Fruit fly (Drosophila melanogaster): Measurements from ENCODE around the gene DEF8.
A peak's percentile ranks its signal among the peaks of the same experiment; 100 is the strongest.

DEF8 gene

DNA sequence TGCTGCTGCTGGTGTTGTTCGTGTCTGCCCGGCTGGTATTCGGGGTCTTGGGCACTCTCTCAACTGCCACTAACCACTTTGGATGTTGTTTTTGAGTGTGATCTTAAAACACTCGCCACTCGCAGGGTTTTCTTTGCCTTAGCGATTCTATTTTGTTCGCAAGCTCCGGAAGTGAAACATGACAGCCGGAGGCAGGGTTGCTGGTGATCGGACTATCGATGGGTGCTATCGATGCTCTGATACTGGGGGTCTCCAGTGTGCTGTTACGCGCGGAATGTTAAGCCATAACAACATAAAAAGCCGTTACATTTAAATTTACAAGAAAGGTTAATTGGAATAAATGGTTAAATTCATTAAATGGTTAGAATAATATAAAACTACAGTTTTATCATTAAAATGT, 7.0 kb upstream of the DEF8 start, which contains the start of gene yps (continued):
- TF ChIP-seq CG1621 (tag; optimal IDR thresholded peaks at IDR 0.05) (peak; percentile 89), Hr38 (GFP tag; optimal IDR thresholded peaks at IDR 0.05) (no peak), CG6854 (GFP tag; optimal IDR thresholded peaks at IDR 0.05) (peak; percentile 97), achi (GFP tag; optimal IDR thresholded peaks at IDR 0.05) (peak; percentile 99), CG9139 (GFP tag; optimal IDR thresholded peaks at IDR 0.05) (peak; percentile 85), fd85E (GFP tag; optimal IDR thresholded peaks at IDR 0.05) (peak; percentile 89), OdsH (GFP tag; optimal IDR thresholded peaks at IDR 0.05) (peak; percentile 78), Sox15 (GFP tag; optimal IDR thresholded peaks at IDR 0.05) (no peak), Smox (GFP tag; optimal IDR thresholded peaks at IDR 0.05) (peak; percentile 85), ss (GFP tag; optimal IDR thresholded peaks at IDR 0.05) (peak; percentile 75 to 91), Gug (GFP tag; IDR thresholded peaks at IDR 0.05) (no peak), CG6163 (GFP tag; IDR thresholded peaks at IDR 0.05) (peak; percentile 93), eg (GFP tag; IDR thresholded peaks at IDR 0.05) (peak; percentile 89), topi (GFP tag; optimal IDR thresholded peaks at IDR 0.05) (peak; percentile 90), pdm3 (GFP tag; optimal IDR thresholded peaks at IDR 0.05) (peak; percentile 86), CG10669 (GFP tag; optimal IDR thresholded peaks at IDR 0.05) (peak; percentile 81), Met (GFP tag; optimal IDR thresholded peaks at IDR 0.05) (peak; percentile 91), CG11902 (GFP tag; optimal IDR thresholded peaks at IDR 0.05) (no peak)

DNA sequence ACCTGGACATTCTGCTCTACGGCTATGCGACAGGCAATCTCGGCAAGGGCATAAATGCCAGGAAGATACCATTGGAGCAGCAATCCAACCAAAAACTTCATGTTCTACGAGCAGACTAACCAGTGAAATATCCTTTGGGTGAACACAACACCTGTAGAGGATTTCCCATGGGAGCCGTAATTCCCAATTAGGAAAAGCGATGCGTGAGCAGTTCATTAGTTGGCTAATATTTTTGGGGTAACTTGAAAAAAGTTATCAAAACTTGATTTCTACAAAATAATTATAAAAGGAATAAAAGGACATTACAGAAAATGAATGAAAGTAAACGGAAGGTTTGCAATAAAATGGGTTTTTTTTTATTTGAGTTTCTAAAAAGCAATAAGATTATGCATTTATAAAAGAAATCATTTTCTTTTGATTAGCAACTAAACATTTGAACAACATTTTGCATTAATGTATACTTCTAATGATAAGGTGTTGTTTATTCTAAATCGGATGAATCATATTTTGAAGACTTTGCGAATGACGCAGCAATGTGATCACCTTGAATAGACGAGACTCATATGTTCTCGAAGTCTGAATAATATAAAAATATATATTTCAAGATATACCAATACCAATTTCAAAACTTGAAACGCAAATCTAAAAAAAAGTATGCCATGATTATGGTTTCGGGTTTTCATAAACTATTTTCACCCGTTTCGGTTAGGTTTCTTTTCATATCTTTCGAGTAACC, 4.5 kb upstream of the DEF8 start, which contains the start of the genes Ir68b and CG34241:
TSS of gene Ir68b (minus strand) at position 101 of the 736 bp plus-strand sequence.
TSS of gene CG34241 (plus strand) at position 686 of the 736 bp plus-strand sequence.
- no peak for TF ChIP-seq CG8632 (GFP tag; optimal IDR thresholded peaks at IDR 0.05)
- no peak for TF ChIP-seq CG15336 (GFP tag; IDR thresholded peaks at IDR 0.05)
- TF ChIP-seq CG6163 (GFP tag; IDR thresholded peaks at IDR 0.05), result no peak
- TF ChIP-seq Sox15 (GFP tag; optimal IDR thresholded peaks at IDR 0.05), result no peak
- no peak for TF ChIP-seq topi (GFP tag; optimal IDR thresholded peaks at IDR 0.05)
- TF ChIP-seq CG32006 (GFP tag; optimal IDR thresholded peaks at IDR 0.05), result no peak
- TF ChIP-seq Eip75B (GFP tag; optimal IDR thresholded peaks at IDR 0.05), result no peak
- TF ChIP-seq net (GFP tag; optimal IDR thresholded peaks at IDR 0.05), result no peak
- no peak for TF ChIP-seq CG10669 (GFP tag; optimal IDR thresholded peaks at IDR 0.05)
- no peak for TF ChIP-seq esn (GFP tag; optimal IDR thresholded peaks at IDR 0.05)
- TF ChIP-seq CG11762 (GFP tag; optimal IDR thresholded peaks at IDR 0.05; ENCODE audit: insufficient read depth), result no peak
- no peak for TF ChIP-seq Met (GFP tag; optimal IDR thresholded peaks at IDR 0.05)
- no peak for TF ChIP-seq Ets96B (tag; optimal IDR thresholded peaks at IDR 0.05)
- TF ChIP-seq CG8119 (GFP tag; IDR thresholded peaks at IDR 0.05), result no peak
- no peak for TF ChIP-seq Ets21C (GFP tag; optimal IDR thresholded peaks at IDR 0.05)
- no peak for TF ChIP-seq dsx (GFP tag; optimal IDR thresholded peaks at IDR 0.05; ENCODE audit: poor library complexity, severe bottlenecking)
- TF ChIP-seq CG31627 (GFP tag; optimal IDR thresholded peaks at IDR 0.05), result no peak
- TF ChIP-seq CG9139 (GFP tag; optimal IDR thresholded peaks at IDR 0.05), result no peak
- no peak for TF ChIP-seq Hr4 (GFP tag; optimal IDR thresholded peaks at IDR 0.05)
- TF ChIP-seq CG6276 (GFP tag; optimal IDR thresholded peaks at IDR 0.05), result no peak

dm6 chr3L:12129111-12129510, 2.8 kb upstream of the DEF8 start, which contains the start of gene Lsp2:
TSS of gene Lsp2 (plus strand) at chr3L:12129393.
- TF ChIP-seq CG34406 (GFP tag; optimal IDR thresholded peaks at IDR 0.05) (no peak), Smox (GFP tag; optimal IDR thresholded peaks at IDR 0.05) (no peak), spab (GFP tag; optimal IDR thresholded peaks at IDR 0.05) (no peak), svp (GFP tag) (peak; percentile 91), CG15336 (GFP tag; IDR thresholded peaks at IDR 0.05) (no peak)

DNA sequence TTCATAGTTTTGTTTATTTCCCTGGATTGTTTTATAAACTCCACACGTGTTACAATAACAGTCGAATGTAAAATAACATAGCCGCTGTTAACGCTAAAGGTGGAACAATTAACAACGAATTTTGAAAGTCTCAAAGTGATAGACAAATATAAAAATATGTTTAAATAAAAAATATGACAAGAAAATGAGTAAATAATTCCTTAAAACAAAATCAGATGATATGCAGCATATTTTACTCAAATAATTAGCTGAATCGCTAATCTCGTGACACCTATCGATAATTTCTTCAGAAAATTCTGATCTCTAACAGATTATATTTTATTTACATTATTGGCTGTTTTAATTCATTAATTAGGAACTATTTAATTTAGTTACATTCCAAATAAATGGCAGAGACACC, 4.7 kb downstream of the DEF8 start, which contains the start of the genes CG5645 and Atg12:
TSS of gene CG5645 (minus strand) at position 77 of the 400 bp plus-strand sequence.
TSS of gene Atg12 (plus strand) at position 338 of the 400 bp plus-strand sequence.
- TF ChIP-seq esn (GFP tag; optimal IDR thresholded peaks at IDR 0.05), result peak; percentile 80
- TF ChIP-seq CG16779 (tag; optimal IDR thresholded peaks at IDR 0.05), result no peak
- TF ChIP-seq pdm3 (GFP tag; optimal IDR thresholded peaks at IDR 0.05), result peak; percentile 63
- TF ChIP-seq CG31627 (GFP tag; optimal IDR thresholded peaks at IDR 0.05), result peak; percentile 48
- TF ChIP-seq Hr39 (GFP tag; optimal IDR thresholded peaks at IDR 0.05), result peak; percentile 26
- TF ChIP-seq vri (GFP tag; optimal IDR thresholded peaks at IDR 0.05), result no peak
- no peak for TF ChIP-seq CG1621 (tag; optimal IDR thresholded peaks at IDR 0.05)
- peak; percentile 54 for TF ChIP-seq achi (GFP tag; optimal IDR thresholded peaks at IDR 0.05)
- peak; percentile 61 for TF ChIP-seq lz (GFP tag; optimal IDR thresholded peaks at IDR 0.05)
- peak; percentile 15; the same call in 1 of the 3 replicates for TF ChIP-seq CG8119 (GFP tag; IDR thresholded peaks at IDR 0.05)
- no peak for TF ChIP-seq CG6854 (GFP tag; optimal IDR thresholded peaks at IDR 0.05)
- TF ChIP-seq cyc (GFP tag; optimal IDR thresholded peaks at IDR 0.05), result peak; percentile 72
- peak; percentile 43 for TF ChIP-seq Sox14 (GFP tag; optimal IDR thresholded peaks at IDR 0.05)
- TF ChIP-seq Hr38 (GFP tag; optimal IDR thresholded peaks at IDR 0.05), result no peak
- TF ChIP-seq Lpt (GFP tag; optimal IDR thresholded peaks at IDR 0.05), result peak; percentile 12
- TF ChIP-seq eg (GFP tag; IDR thresholded peaks at IDR 0.05), result peak; percentile 54
- no peak for TF ChIP-seq CG11294 (GFP tag; IDR thresholded peaks at IDR 0.05)
- TF ChIP-seq CG6808 (GFP tag; optimal IDR thresholded peaks at IDR 0.05), result no peak
- TF ChIP-seq CG8632 (GFP tag; optimal IDR thresholded peaks at IDR 0.05), result peak; percentile 44
- TF ChIP-seq Smox (GFP tag; optimal IDR thresholded peaks at IDR 0.05), result no peak

Data from whole organism, prepupa.